Worm (Caenorhabditis elegans) whole organism, young adult: Measurements from ENCODE around the gene srj-18.

Source experiments
- F10E7.11 ChIP-seq: sonication (generic microtip); optimal IDR thresholded peaks from 2 replicates; lab custom pipeline; 2017; ENCODE audit warnings: mild to moderate bottlenecking, missing genetic modification characterization, moderate library complexity, missing compliant biosample characterization
- egl-18 ChIP-seq: fragments of 200-800 bp; sonication (Bioruptor generic); IDR thresholded peaks from 2 replicates; pipeline ENCODE4 v1.3.6; 2022; ENCODE audit warnings: missing genetic modification reagents, missing genetic modification characterization, missing compliant biosample characterization
- madf-10 ChIP-seq: sonication (generic microtip); optimal IDR thresholded peaks from 2 replicates; lab custom pipeline; 2016; ENCODE audit warnings: mild to moderate bottlenecking, missing genetic modification characterization, missing compliant biosample characterization
- madf-8 ChIP-seq: fragments of 200-800 bp; sonication (Bioruptor generic); conservative IDR thresholded peaks from 2 replicates; pipeline ENCODE4 v1.3.6; 2022; ENCODE audit warnings: missing genetic modification reagents, missing genetic modification characterization, missing compliant biosample characterization
- pha-4 ChIP-seq: fragments of 150-350 bp; sonication (generic microtip); optimal IDR thresholded peaks from 2 replicates; lab custom pipeline; 2014; ENCODE audit warnings: missing biosample characterization, missing genetic modification reagents, missing genetic modification characterization

- TF ChIP-seq madf-8 (GFP tag; lab: Robert Waterston, UW) (no peak), pha-4 (tag; lab: Kevin White, UChicago) (no peak), F10E7.11 (tag; lab: Kevin White, UChicago) (no peak), egl-18 (GFP tag; lab: Robert Waterston, UW) (no peak), madf-10 (tag; lab: Kevin White, UChicago) (no peak)
Measured at ce11 chrV:2780786-2781185, 6.6 kb downstream of the srj-18 start, which contains the start of gene R05D8.11.
